Worm (Caenorhabditis elegans) whole organism, L3 larva: Measurements from ENCODE around the gene dur-1.

Experiments
- aly-2 ChIP-seq: fragments of 150-350 bp; optimal IDR thresholded peaks from 2 replicates; lab custom pipeline; 2014; ENCODE audit warnings: missing biosample characterization, missing genetic modification characterization
- ceh-28 ChIP-seq: fragments of 150-350 bp; optimal IDR thresholded peaks from 2 replicates; lab custom pipeline; 2014; ENCODE audit warnings: missing biosample characterization, missing genetic modification reagents, missing genetic modification characterization
- daf-12 ChIP-seq: fragments of 150-350 bp; optimal IDR thresholded peaks from 2 replicates; lab custom pipeline; 2014; ENCODE audit warnings: missing biosample characterization, missing genetic modification reagents, missing genetic modification characterization
- egl-27 ChIP-seq: sonication (generic microtip); optimal IDR thresholded peaks from 4 replicates; lab custom pipeline; 2017; ENCODE audit warnings: missing biosample characterization, missing genetic modification reagents, missing genetic modification characterization
- jun-1 ChIP-seq: fragments of 150-350 bp; optimal IDR thresholded peaks from 2 replicates; lab custom pipeline; 2014; ENCODE audit warnings: missing biosample characterization, missing genetic modification reagents, missing genetic modification characterization
- lsy-12 ChIP-seq: sonication (generic microtip); optimal IDR thresholded peaks from 2 replicates; lab custom pipeline; 2016; ENCODE audit warnings: mild to moderate bottlenecking, missing genetic modification characterization, missing compliant biosample characterization
- nhr-76 ChIP-seq: fragments of 150-350 bp; sonication (generic microtip); optimal IDR thresholded peaks from 5 replicates; lab custom pipeline; 2014; ENCODE audit warnings: missing biosample characterization, missing genetic modification characterization
- nhr-77 ChIP-seq: fragments of 150-350 bp; optimal IDR thresholded peaks from 2 replicates; lab custom pipeline; 2014; ENCODE audit warnings: missing biosample characterization, missing genetic modification characterization
- unc-39 ChIP-seq: sonication (generic microtip); optimal IDR thresholded peaks from 4 replicates; lab custom pipeline; 2017; ENCODE audit warnings: missing biosample characterization, missing genetic modification characterization
- zag-1 ChIP-seq: fragments of 150-350 bp; optimal IDR thresholded peaks from 2 replicates; lab custom pipeline; 2014; ENCODE audit warnings: missing biosample characterization, missing genetic modification characterization

DNA sequence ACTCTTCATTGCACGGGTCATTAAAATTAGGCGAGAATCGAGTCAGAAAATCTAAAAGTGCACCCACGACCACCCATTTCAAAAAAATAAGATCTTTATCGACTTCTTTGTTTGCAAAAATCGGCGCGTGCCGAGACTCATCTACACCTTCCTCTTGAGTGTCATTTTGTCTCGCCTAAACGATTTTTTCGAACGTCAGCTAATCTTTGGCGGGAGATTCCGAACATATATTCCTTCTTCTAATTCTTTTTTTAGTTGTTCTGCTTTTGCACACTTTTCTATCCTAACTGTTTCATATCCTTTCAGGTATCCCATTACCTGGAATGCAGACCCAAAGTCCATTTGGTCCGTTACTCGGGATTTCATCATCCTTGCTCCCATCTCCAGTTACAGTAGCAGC is 11.8 kb downstream of the dur-1 start, which contains the start of gene bed-3:
- TF ChIP-seq ceh-28 (tag; lab: Kevin White, UChicago) (no peak), nhr-76 (tag; lab: Kevin White, UChicago) (no peak), zag-1 (tag; lab: Kevin White, UChicago) (no peak), egl-27 (tag; lab: Kevin White, UChicago) (no peak), jun-1 (tag; lab: Kevin White, UChicago) (no peak), lsy-12 (tag; lab: Kevin White, UChicago) (no peak), aly-2 (tag; lab: Kevin White, UChicago) (no peak), daf-12 (tag; lab: Kevin White, UChicago) (no peak), nhr-77 (tag; lab: Kevin White, UChicago) (no peak), unc-39 (tag; lab: Kevin White, UChicago) (no peak)
